Worm (Caenorhabditis elegans) whole organism, young adult: Measurements from ENCODE around the gene hlh-27.
A peak's percentile ranks its signal among the peaks of the same experiment; 100 is the strongest.

Experiments used
- C06A6.2 ChIP-seq: fragments of 200-800 bp; sonication (Bioruptor generic); conservative IDR thresholded peaks from 2 replicates; pipeline ENCODE4 v1.3.6; 2022; ENCODE audit warnings: missing genetic modification characterization, missing compliant biosample characterization
- D2030.7 ChIP-seq: fragments of 200-800 bp; sonication (Bioruptor generic); IDR thresholded peaks from 2 replicates; pipeline ENCODE4 v1.3.6; 2022; ENCODE audit warnings: missing genetic modification reagents, missing genetic modification characterization, missing compliant biosample characterization
- F39B2.1 ChIP-seq: fragments of 200-800 bp; sonication (Bioruptor generic); IDR thresholded peaks from 2 replicates; pipeline ENCODE4 v1.3.6; 2022; ENCODE audit warnings: missing genetic modification reagents, missing genetic modification characterization, missing compliant biosample characterization
- F57A8.1 ChIP-seq: fragments of 200-800 bp; sonication (Bioruptor generic); optimal IDR thresholded peaks from 2 replicates; lab custom pipeline; 2018; ENCODE audit warnings: mild to moderate bottlenecking, missing genetic modification characterization, moderate library complexity, missing compliant biosample characterization
- F57C9.4 ChIP-seq: sonication (generic microtip); optimal IDR thresholded peaks from 2 replicates; lab custom pipeline; 2017; ENCODE audit warnings: mild to moderate bottlenecking, missing genetic modification characterization, missing compliant biosample characterization
- T26A5.8 ChIP-seq: sonication (generic microtip); optimal IDR thresholded peaks from 2 replicates; lab custom pipeline; 2016; ENCODE audit warnings: missing genetic modification characterization, missing compliant biosample characterization
- Y53F4B.3 ChIP-seq: fragments of 200-800 bp; sonication (Bioruptor generic); IDR thresholded peaks from 2 replicates; pipeline ENCODE4 v1.3.6; 2022; ENCODE audit warnings: missing genetic modification reagents, missing genetic modification characterization, missing compliant biosample characterization
- Y53G8AR.9 ChIP-seq: fragments of 200-800 bp; sonication (Bioruptor generic); conservative IDR thresholded peaks from 2 replicates; pipeline ENCODE4 v1.3.6; 2022; ENCODE audit warnings: missing genetic modification reagents, missing genetic modification characterization, missing compliant biosample characterization
- Y67H2A.10 ChIP-seq: fragments of 200-800 bp; sonication (Bioruptor generic); conservative IDR thresholded peaks from 2 replicates; pipeline ENCODE4 v1.3.6; 2022; ENCODE audit warnings: missing genetic modification reagents, missing genetic modification characterization, missing compliant biosample characterization
- Y95B8A.8 ChIP-seq: fragments of 200-800 bp; sonication (Bioruptor generic); IDR thresholded peaks from 2 replicates; pipeline ENCODE4 v1.3.6; 2022; ENCODE audit warnings: missing genetic modification reagents, missing genetic modification characterization, missing compliant biosample characterization
- ZK185.1 ChIP-seq: sonication (generic microtip); optimal IDR thresholded peaks from 2 replicates; lab custom pipeline; 2016; ENCODE audit warnings: mild to moderate bottlenecking, missing genetic modification characterization, missing compliant biosample characterization; ENCODE audit not compliant: poor library complexity, severe bottlenecking
- athp-1 ChIP-seq: sonication (generic microtip); optimal IDR thresholded peaks from 2 replicates; lab custom pipeline; 2017; ENCODE audit warnings: mild to moderate bottlenecking, missing genetic modification characterization, missing compliant biosample characterization
- attf-3 ChIP-seq: fragments of 200-800 bp; sonication (Bioruptor generic); conservative IDR thresholded peaks from 2 replicates; pipeline ENCODE4 v1.3.6; 2022; ENCODE audit warnings: missing genetic modification reagents, missing genetic modification characterization, missing compliant biosample characterization
- attf-5 ChIP-seq: fragments of 200-800 bp; sonication (Bioruptor generic); optimal IDR thresholded peaks from 2 replicates; lab custom pipeline; 2018; ENCODE audit warnings: mild to moderate bottlenecking, missing genetic modification characterization, missing compliant biosample characterization
- bed-2 ChIP-seq: fragments of 200-800 bp; sonication (Bioruptor generic); IDR thresholded peaks from 2 replicates; pipeline ENCODE4 v1.3.6; 2022; ENCODE audit warnings: missing genetic modification reagents, missing genetic modification characterization, missing compliant biosample characterization
- ceh-100 ChIP-seq: fragments of 200-800 bp; sonication (Bioruptor generic); IDR thresholded peaks from 2 replicates; pipeline ENCODE4 v1.3.6; 2022; ENCODE audit warnings: missing genetic modification reagents, missing genetic modification characterization, missing compliant biosample characterization
- dox-1 ChIP-seq: fragments of 200-800 bp; sonication (Bioruptor generic); IDR thresholded peaks from 2 replicates; pipeline ENCODE4 v1.3.6; 2022; ENCODE audit warnings: missing genetic modification reagents, missing genetic modification characterization, missing compliant biosample characterization
- dpl-1 ChIP-seq: fragments of 150-350 bp; optimal IDR thresholded peaks from 2 replicates; lab custom pipeline; 2014; ENCODE audit warnings: missing biosample characterization, missing genetic modification reagents, missing genetic modification characterization
- egl-18 ChIP-seq: fragments of 200-800 bp; sonication (Bioruptor generic); IDR thresholded peaks from 2 replicates; pipeline ENCODE4 v1.3.6; 2022; ENCODE audit warnings: missing genetic modification reagents, missing genetic modification characterization, missing compliant biosample characterization
- egl-44 ChIP-seq: fragments of 200-800 bp; sonication (Bioruptor generic); IDR thresholded peaks from 2 replicates; pipeline ENCODE4 v1.3.6; 2022; ENCODE audit warnings: missing genetic modification reagents, missing genetic modification characterization, missing compliant biosample characterization
- gei-17 ChIP-seq: fragments of 200-800 bp; sonication (Bioruptor generic); optimal IDR thresholded peaks from 2 replicates; lab custom pipeline; 2018; ENCODE audit warnings: mild to moderate bottlenecking, missing genetic modification characterization, missing compliant biosample characterization
- let-607 ChIP-seq, 2 experiments: fragments of 200-800 bp in 1 of 2; sonication (Bioruptor generic) in 1 of 2; sonication (generic microtip) in 1 of 2; optimal IDR thresholded peaks; 2 replicates each; lab custom pipeline; 2016 to 2018; ENCODE audit warnings: mild to moderate bottlenecking in 2 of 2, missing compliant biosample characterization in 2 of 2, missing genetic modification characterization in 2 of 2, moderate library complexity in 2 of 2, missing genotype in 1 of 2
- lin-26 ChIP-seq: fragments of 200-800 bp; sonication (Bioruptor generic); IDR thresholded peaks from 2 replicates; pipeline ENCODE4 v1.3.6; 2022; ENCODE audit warnings: missing genetic modification reagents, missing genetic modification characterization, missing compliant biosample characterization
- madf-10 ChIP-seq: sonication (generic microtip); optimal IDR thresholded peaks from 2 replicates; lab custom pipeline; 2016; ENCODE audit warnings: mild to moderate bottlenecking, missing genetic modification characterization, missing compliant biosample characterization
- mes-4 ChIP-seq: sonication (generic microtip); optimal IDR thresholded peaks from 2 replicates; lab custom pipeline; 2016; ENCODE audit warnings: missing genotype, missing genetic modification characterization, missing compliant biosample characterization
- mxl-1 ChIP-seq: sonication (generic microtip); optimal IDR thresholded peaks from 2 replicates; lab custom pipeline; 2016; ENCODE audit warnings: missing genetic modification characterization, missing compliant biosample characterization
- nfya-2 ChIP-seq: fragments of 200-800 bp; sonication (Bioruptor generic); IDR thresholded peaks from 2 replicates; pipeline ENCODE4 v1.3.6; 2022; ENCODE audit warnings: missing genetic modification reagents, missing genetic modification characterization, missing compliant biosample characterization
- nhr-120 ChIP-seq: fragments of 200-800 bp; sonication (Bioruptor generic); IDR thresholded peaks from 2 replicates; pipeline ENCODE4 v1.3.6; 2022; ENCODE audit warnings: missing genetic modification characterization, missing compliant biosample characterization
- nhr-179 ChIP-seq: sonication (generic microtip); optimal IDR thresholded peaks from 2 replicates; lab custom pipeline; 2016; ENCODE audit warnings: mild to moderate bottlenecking, missing genetic modification characterization, missing compliant biosample characterization
- nhr-80 ChIP-seq: sonication (generic microtip); optimal IDR thresholded peaks from 2 replicates; lab custom pipeline; 2016; ENCODE audit warnings: missing genetic modification characterization, missing compliant biosample characterization
- rpc-1 ChIP-seq, 2 experiments: fragments of 150-350 bp in 1 of 2; sonication (generic microtip) in 1 of 2; optimal IDR thresholded peaks; 2 replicates each; lab custom pipeline; 2014 to 2018; ENCODE audit warnings: missing biosample characterization in 1 of 2, missing genetic modification characterization in 1 of 2, missing genetic modification reagents in 1 of 2, missing genotype in 1 of 2
- snpc-1.1 ChIP-seq: sonication (generic microtip); optimal IDR thresholded peaks from 2 replicates; lab custom pipeline; 2017; ENCODE audit warnings: missing genetic modification characterization, mild to moderate bottlenecking, missing compliant biosample characterization, antibody characterized with exemption, moderate library complexity, missing genotype, missing genetic modification reagents; ENCODE audit not compliant: insufficient read depth
- snpc-1.3 ChIP-seq: sonication (generic microtip); optimal IDR thresholded peaks from 2 replicates; lab custom pipeline; 2017; ENCODE audit warnings: missing genetic modification characterization, mild to moderate bottlenecking, missing compliant biosample characterization, antibody characterized with exemption, moderate library complexity, missing genotype, missing genetic modification reagents; ENCODE audit not compliant: insufficient read depth
- snpc-3.4 ChIP-seq: sonication (generic microtip); optimal IDR thresholded peaks from 2 replicates; lab custom pipeline; 2017; ENCODE audit warnings: missing genetic modification characterization, mild to moderate bottlenecking, missing compliant biosample characterization, antibody characterized with exemption, moderate library complexity, missing genotype, missing genetic modification reagents
- snpc-4 ChIP-seq, 5 experiments: fragments of 150-350 bp in 1 of 5; sonication (generic microtip) in 4 of 5; optimal IDR thresholded peaks; 2 replicates each; lab custom pipeline; 2014 to 2018; ENCODE audit warnings: missing genetic modification characterization in 5 of 5, missing biosample characterization in 3 of 5, antibody characterized with exemption in 2 of 5, mild to moderate bottlenecking in 2 of 5, missing compliant biosample characterization in 2 of 5, missing genotype in 2 of 5, moderate library complexity in 2 of 5, missing genetic modification reagents in 1 of 5
- somi-1 ChIP-seq: fragments of 200-800 bp; sonication (Bioruptor generic); optimal IDR thresholded peaks from 2 replicates; lab custom pipeline; 2018; ENCODE audit warnings: mild to moderate bottlenecking, missing genetic modification characterization, missing compliant biosample characterization
- sptf-2 ChIP-seq: fragments of 200-800 bp; sonication (Bioruptor generic); optimal IDR thresholded peaks from 2 replicates; lab custom pipeline; 2018; ENCODE audit warnings: mild to moderate bottlenecking, missing genetic modification characterization, missing compliant biosample characterization
- tbx-9 ChIP-seq: sonication (generic microtip); optimal IDR thresholded peaks from 2 replicates; lab custom pipeline; 2016; ENCODE audit warnings: borderline replicate concordance, missing genetic modification characterization, inconsistent platforms, missing compliant biosample characterization
- unc-62 ChIP-seq: fragments of 150-350 bp; optimal IDR thresholded peaks from 2 replicates; lab custom pipeline; 2014; ENCODE audit warnings: missing biosample characterization, missing genetic modification reagents, missing genetic modification characterization
- ztf-18 ChIP-seq: sonication (generic microtip); optimal IDR thresholded peaks from 2 replicates; lab custom pipeline; 2016; ENCODE audit warnings: missing genotype, mild to moderate bottlenecking, missing genetic modification characterization, missing compliant biosample characterization
- ztf-25 ChIP-seq: fragments of 200-800 bp; sonication (Bioruptor generic); IDR thresholded peaks from 2 replicates; pipeline ENCODE4 v1.3.6; 2022; ENCODE audit warnings: missing genetic modification reagents, missing genetic modification characterization, missing compliant biosample characterization
- ztf-26 ChIP-seq: sonication (generic microtip); optimal IDR thresholded peaks from 2 replicates; lab custom pipeline; 2017; ENCODE audit warnings: missing genetic modification characterization, missing compliant biosample characterization

Gene hlh-27

ce11 chrII:5543476-5544144 lies 3.6 kb upstream of the hlh-27 start (continued):
- TF ChIP-seq rpc-1 (optimal IDR thresholded peaks at IDR 0.05; lab: Kevin White, UChicago) (peak; percentile 8), rpc-1 (tag; optimal IDR thresholded peaks at IDR 0.05; lab: Kevin White, UChicago) (peak; percentile 5), lin-26 (peak; percentile 91), tbx-9 (tag; lab: Kevin White, UChicago) (no peak), Y53G8AR.9 (peak; percentile 95), ztf-25 (no peak), snpc-4 (GFP tag; optimal IDR thresholded peaks at IDR 0.05; lab: Kevin White, UChicago) (peak; percentile 98), snpc-4 (tag; optimal IDR thresholded peaks at IDR 0.05; lab: Kevin White, UChicago) (peak; percentile 99 to 100 (median 100)), F57A8.1 (GFP tag; lab: Kevin White, UChicago) (peak; percentile 78), attf-5 (GFP tag; lab: Kevin White, UChicago) (peak; percentile 87), madf-10 (tag; lab: Kevin White, UChicago) (peak; percentile 94), F57C9.4 (tag; lab: Kevin White, UChicago) (peak; percentile 95), dpl-1 (GFP tag; lab: Kevin White, UChicago) (peak; percentile 53), ceh-100 (peak; percentile 84), Y67H2A.10 (GFP tag; lab: Robert Waterston, UW) (peak; percentile 73), Y95B8A.8 (GFP tag; lab: Robert Waterston, UW) (peak; percentile 95), somi-1 (GFP tag; lab: Kevin White, UChicago) (peak; percentile 94), let-607 (tag; optimal IDR thresholded peaks at IDR 0.05; lab: Kevin White, UChicago) (peak; percentile 79 to 91), snpc-1.1 (tag; lab: Kevin White, UChicago) (peak; percentile 95), snpc-3.4 (tag; lab: Kevin White, UChicago) (peak; percentile 93), bed-2 (GFP tag; lab: Robert Waterston, UW) (peak; percentile 87), C06A6.2 (peak; percentile 96), mes-4 (tag; lab: Kevin White, UChicago) (peak; percentile 55), Y53F4B.3 (GFP tag; lab: Robert Waterston, UW) (no peak), F39B2.1 (GFP tag; lab: Robert Waterston, UW) (peak; percentile 8; the same call in 1 of the 2 replicates), T26A5.8 (tag; lab: Kevin White, UChicago) (peak; percentile 40), ztf-26 (peak; percentile 98), nfya-2 (GFP tag; lab: Robert Waterston, UW) (0 out of 2 replicates have a peak, but pooled peaks have one; percentile 55), ztf-18 (tag; lab: Kevin White, UChicago) (peak; percentile 77), nhr-80 (tag; lab: Kevin White, UChicago) (peak; percentile 45), dox-1 (peak; percentile 97), ZK185.1 (peak; percentile 98), gei-17 (GFP tag; lab: Kevin White, UChicago) (peak; percentile 91), athp-1 (tag; lab: Kevin White, UChicago) (peak; percentile 94), D2030.7 (GFP tag; lab: Robert Waterston, UW) (peak; percentile 78), nhr-179 (tag; lab: Kevin White, UChicago) (peak; percentile 54), sptf-2 (peak; percentile 10), mxl-1 (tag; lab: Kevin White, UChicago) (peak; percentile 65), egl-44 (peak; percentile 93), nhr-120 (GFP tag; lab: Robert Waterston, UW) (0 out of 2 replicates have a peak, but pooled peaks have one; percentile 35), egl-18 (GFP tag; lab: Robert Waterston, UW) (peak; percentile 88), attf-3 (GFP tag; lab: Robert Waterston, UW) (peak; percentile 81), unc-62 (GFP tag; lab: Kevin White, UChicago) (peak; percentile 23), snpc-1.3 (tag; lab: Kevin White, UChicago) (peak; percentile 77)
